Fruit fly (Drosophila melanogaster): ENCODE measurements around the gene DIP-gamma.

- TF ChIP-seq Sin3A (optimal IDR thresholded peaks at IDR 0.05) = no peak
- no peak for TF ChIP-seq insv (optimal IDR thresholded peaks at IDR 0.05)
- TF ChIP-seq Myc (optimal IDR thresholded peaks at IDR 0.05) = no peak
- no peak for TF ChIP-seq h (optimal IDR thresholded peaks at IDR 0.05)
These were observed 47.4 kb downstream of the DIP-gamma start, which contains the start of gene CG11828 for dm6 chr3R:28922744-28923143.

All from Kc167 (cell line).